Fruit fly (Drosophila melanogaster) whole organism, prepupa: ENCODE data around the gene CG43703.

Experiments used
- Blimp-1 ChIP-seq: fragments of 200-800 bp; sonication (Bioruptor generic); optimal IDR thresholded peaks from 3 replicates; lab custom pipeline; 2017; ENCODE audit warnings: missing biosample characterization, missing genetic modification characterization, mild to moderate bottlenecking, moderate library complexity, missing genetic modification reagents
- CG10631 ChIP-seq: fragments of 200-800 bp; sonication (Bioruptor generic); optimal IDR thresholded peaks from 2 replicates; lab custom pipeline; 2016; ENCODE audit warnings: missing biosample characterization, missing genetic modification characterization
- CG10669 ChIP-seq: fragments of 200-800 bp; sonication (Bioruptor generic); optimal IDR thresholded peaks from 3 replicates; lab custom pipeline; 2018; ENCODE audit warnings: missing biosample characterization, mild to moderate bottlenecking, missing genetic modification characterization, moderate library complexity
- CG11294 ChIP-seq: fragments of 200-800 bp; sonication (Bioruptor generic); IDR thresholded peaks from 2 replicates; pipeline ENCODE4 v1.3.6; 2022; ENCODE audit warnings: missing biosample characterization, missing genetic modification characterization
- CG11762 ChIP-seq: fragments of 200-800 bp; sonication (Bioruptor generic); optimal IDR thresholded peaks from 3 replicates; lab custom pipeline; 2016; ENCODE audit warnings: missing biosample characterization, missing genetic modification characterization; ENCODE audit not compliant: insufficient read depth
- CG1621 ChIP-seq: fragments of 200-800 bp; sonication (Bioruptor generic); optimal IDR thresholded peaks from 3 replicates; lab custom pipeline; 2018; ENCODE audit warnings: missing biosample characterization, mild to moderate bottlenecking, missing genetic modification characterization
- CG16779 ChIP-seq: fragments of 200-800 bp; sonication (Bioruptor generic); optimal IDR thresholded peaks from 3 replicates; lab custom pipeline; 2017; ENCODE audit warnings: missing biosample characterization, mild to moderate bottlenecking, missing genetic modification characterization
- CG3032 ChIP-seq: fragments of 200-800 bp; optimal IDR thresholded peaks from 2 replicates; lab custom pipeline; 2019; ENCODE audit warnings: missing biosample characterization, mild to moderate bottlenecking, missing genetic modification characterization, moderate library complexity
- CG31627 ChIP-seq: fragments of 200-800 bp; sonication (Bioruptor generic); optimal IDR thresholded peaks from 3 replicates; lab custom pipeline; 2016; ENCODE audit warnings: missing biosample characterization, missing genetic modification characterization
- CG32006 ChIP-seq: fragments of 200-800 bp; sonication (Bioruptor generic); optimal IDR thresholded peaks from 3 replicates; lab custom pipeline; 2017; ENCODE audit warnings: missing biosample characterization, mild to moderate bottlenecking, missing genetic modification characterization
- CG34406 ChIP-seq: fragments of 200-800 bp; sonication (Bioruptor generic); optimal IDR thresholded peaks from 3 replicates; lab custom pipeline; 2016; ENCODE audit warnings: missing biosample characterization, missing genetic modification characterization
- CG3919 ChIP-seq: fragments of 200-800 bp; sonication (Bioruptor generic); optimal IDR thresholded peaks from 3 replicates; lab custom pipeline; 2016; ENCODE audit warnings: missing biosample characterization, missing genetic modification characterization
- CG6163 ChIP-seq: fragments of 200-800 bp; sonication (Bioruptor generic); IDR thresholded peaks from 3 replicates; pipeline ENCODE4 v1.3.6; 2022; ENCODE audit warnings: missing biosample characterization, missing genetic modification characterization
- CG6276 ChIP-seq: fragments of 200-800 bp; sonication (Bioruptor generic); optimal IDR thresholded peaks from 2 replicates; lab custom pipeline; 2017; ENCODE audit warnings: missing biosample characterization, mild to moderate bottlenecking, missing genetic modification characterization
- CG6792 ChIP-seq: fragments of 200-800 bp; sonication (Bioruptor generic); optimal IDR thresholded peaks from 3 replicates; lab custom pipeline; 2016; ENCODE audit warnings: missing biosample characterization, missing genetic modification characterization
- CG6808 ChIP-seq: fragments of 200-800 bp; sonication (Bioruptor generic); optimal IDR thresholded peaks from 3 replicates; lab custom pipeline; 2017; ENCODE audit warnings: missing biosample characterization, missing genetic modification characterization, mild to moderate bottlenecking, moderate library complexity, missing genetic modification reagents
- CG6854 ChIP-seq: fragments of 200-800 bp; sonication (Bioruptor generic); optimal IDR thresholded peaks from 2 replicates; lab custom pipeline; 2017; ENCODE audit warnings: missing biosample characterization, mild to moderate bottlenecking, missing genetic modification characterization
- CG8319 ChIP-seq: fragments of 200-800 bp; sonication (Bioruptor generic); optimal IDR thresholded peaks from 3 replicates; lab custom pipeline; 2016; ENCODE audit warnings: missing biosample characterization, missing genetic modification characterization
- CG8632 ChIP-seq: fragments of 200-800 bp; sonication (Bioruptor generic); optimal IDR thresholded peaks from 3 replicates; lab custom pipeline; 2016; ENCODE audit warnings: missing biosample characterization, missing genetic modification characterization
- CG9139 ChIP-seq: fragments of 200-800 bp; sonication (Bioruptor generic); optimal IDR thresholded peaks from 3 replicates; lab custom pipeline; 2017; ENCODE audit warnings: missing biosample characterization, mild to moderate bottlenecking, missing genetic modification characterization
- Eip75B ChIP-seq: fragments of 200-800 bp; sonication (Bioruptor generic); optimal IDR thresholded peaks from 3 replicates; lab custom pipeline; 2016; ENCODE audit warnings: missing biosample characterization, missing genetic modification characterization
- Eip93F ChIP-seq: fragments of 200-800 bp; sonication (Bioruptor generic); optimal IDR thresholded peaks from 2 replicates; lab custom pipeline; 2016; ENCODE audit warnings: missing biosample characterization, mild to moderate bottlenecking, missing genetic modification characterization
- Ets21C ChIP-seq: fragments of 200-800 bp; sonication (Bioruptor generic); optimal IDR thresholded peaks from 3 replicates; lab custom pipeline; 2016; ENCODE audit warnings: missing biosample characterization, missing genetic modification characterization
- Ets96B ChIP-seq: fragments of 200-800 bp; optimal IDR thresholded peaks from 2 replicates; lab custom pipeline; 2019; ENCODE audit warnings: missing biosample characterization, mild to moderate bottlenecking, missing genetic modification characterization, moderate library complexity
- Gug ChIP-seq: fragments of 200-800 bp; sonication (Bioruptor generic); IDR thresholded peaks from 2 replicates; pipeline ENCODE4 v1.3.6; 2022; ENCODE audit warnings: missing biosample characterization, missing genetic modification characterization
- Hr38 ChIP-seq: sonication (Bioruptor generic); optimal IDR thresholded peaks from 2 replicates; lab custom pipeline; 2016; ENCODE audit warnings: missing biosample characterization, missing genetic modification characterization
- Hr39 ChIP-seq: fragments of 200-800 bp; sonication (Bioruptor generic); optimal IDR thresholded peaks from 2 replicates; lab custom pipeline; 2016; ENCODE audit warnings: missing biosample characterization, missing genetic modification characterization
- Hr4 ChIP-seq: fragments of 200-800 bp; sonication (Bioruptor generic); optimal IDR thresholded peaks from 3 replicates; lab custom pipeline; 2016; ENCODE audit warnings: missing biosample characterization, missing genetic modification characterization
- OdsH ChIP-seq: fragments of 200-800 bp; sonication (Bioruptor generic); optimal IDR thresholded peaks from 3 replicates; lab custom pipeline; 2016; ENCODE audit warnings: missing biosample characterization, missing genetic modification characterization
- Sox102F ChIP-seq: fragments of 200-800 bp; sonication (Bioruptor generic); optimal IDR thresholded peaks from 2 replicates; lab custom pipeline; 2016; ENCODE audit warnings: missing biosample characterization, mild to moderate bottlenecking, missing genetic modification characterization
- Sox15 ChIP-seq: fragments of 200-800 bp; sonication (Bioruptor generic); optimal IDR thresholded peaks from 3 replicates; lab custom pipeline; 2016; ENCODE audit warnings: missing biosample characterization, missing genetic modification characterization
- achi ChIP-seq: fragments of 200-800 bp; sonication (Bioruptor generic); optimal IDR thresholded peaks from 3 replicates; lab custom pipeline; 2016; ENCODE audit warnings: missing biosample characterization, missing genetic modification characterization
- acj6 ChIP-seq: fragments of 200-800 bp; sonication (Bioruptor generic); optimal IDR thresholded peaks from 3 replicates; lab custom pipeline; 2016; ENCODE audit warnings: missing biosample characterization, missing genetic modification characterization
- dsx ChIP-seq: fragments of 200-800 bp; optimal IDR thresholded peaks from 3 replicates; lab custom pipeline; 2019; ENCODE audit warnings: missing biosample characterization, mild to moderate bottlenecking, missing genetic modification characterization, moderate library complexity; ENCODE audit not compliant: poor library complexity, severe bottlenecking
- eg ChIP-seq: fragments of 200-800 bp; sonication (Bioruptor generic); IDR thresholded peaks from 3 replicates; pipeline ENCODE4 v1.3.6; 2022; ENCODE audit warnings: missing biosample characterization, missing genetic modification characterization
- fd59A ChIP-seq: fragments of 200-800 bp; sonication (Bioruptor generic); optimal IDR thresholded peaks from 2 replicates; lab custom pipeline; 2017; ENCODE audit warnings: missing biosample characterization, mild to moderate bottlenecking, missing genetic modification characterization, missing genetic modification reagents
- fkh ChIP-seq: fragments of 200-800 bp; sonication (Bioruptor generic); optimal IDR thresholded peaks from 3 replicates; lab custom pipeline; 2017; ENCODE audit warnings: missing biosample characterization, mild to moderate bottlenecking, missing genetic modification characterization, moderate library complexity
- lz ChIP-seq: fragments of 200-800 bp; sonication (Bioruptor generic); optimal IDR thresholded peaks from 3 replicates; lab custom pipeline; 2016; ENCODE audit warnings: missing biosample characterization, missing genetic modification characterization
- net ChIP-seq: fragments of 200-800 bp; sonication (Bioruptor generic); optimal IDR thresholded peaks from 3 replicates; lab custom pipeline; 2016; ENCODE audit warnings: missing biosample characterization, missing genetic modification characterization
- salr ChIP-seq, 2 experiments: fragments of 200-800 bp; sonication (Bioruptor generic); optimal IDR thresholded peaks; 3 replicates each; lab custom pipeline; 2016 to 2018; ENCODE audit warnings: missing biosample characterization in 2 of 2, missing genetic modification characterization in 2 of 2, mild to moderate bottlenecking in 1 of 2
- spab ChIP-seq: fragments of 200-800 bp; sonication (Bioruptor generic); optimal IDR thresholded peaks from 2 replicates; lab custom pipeline; 2017; ENCODE audit warnings: missing biosample characterization, mild to moderate bottlenecking, missing genetic modification characterization, missing genetic modification reagents
- ss ChIP-seq, 2 experiments: fragments of 200-800 bp; sonication (Bioruptor generic); optimal IDR thresholded peaks; 2 replicates in 1 of 2; 3 replicates in 1 of 2; lab custom pipeline; 2017 to 2018; ENCODE audit warnings: mild to moderate bottlenecking in 2 of 2, missing biosample characterization in 2 of 2, missing genetic modification characterization in 2 of 2, moderate library complexity in 1 of 2
- svp ChIP-seq: fragments of 200-800 bp; sonication (Bioruptor generic); peaks from one replicate; lab custom pipeline; 2016; ENCODE audit warnings: missing biosample characterization, missing genetic modification characterization

CG43703 gene

dm6 chr2L:3802818-3803456 is 37.6 kb downstream of the CG43703 start (continued):
- peak; percentile 34 for TF ChIP-seq CG8319 (GFP tag; lab: Kevin White, UChicago)
- peak; percentile 31 for TF ChIP-seq Sox102F (GFP tag; lab: Kevin White, UChicago)
- TF ChIP-seq spab (GFP tag; lab: Kevin White, UChicago), result no peak
- TF ChIP-seq Ets21C (GFP tag; lab: Kevin White, UChicago), result peak; percentile 19
- TF ChIP-seq Eip75B (GFP tag; lab: Kevin White, UChicago), result no peak
- peak; percentile 90 for TF ChIP-seq eg (GFP tag; lab: Robert Waterston, UW)
- peak; percentile 57 for TF ChIP-seq CG6276 (GFP tag; lab: Kevin White, UChicago)
- TF ChIP-seq svp (GFP tag; lab: Kevin White, UChicago), result no peak
- TF ChIP-seq Blimp-1 (GFP tag; lab: Kevin White, UChicago), result no peak
- peak; percentile 55 for TF ChIP-seq CG6808 (GFP tag; lab: Kevin White, UChicago)
- TF ChIP-seq CG3032 (tag; lab: Kevin White, UChicago), result peak; percentile 73
- TF ChIP-seq achi (GFP tag; lab: Kevin White, UChicago), result peak; percentile 66
- TF ChIP-seq CG10669 (GFP tag; lab: Kevin White, UChicago), result peak; percentile 8
- no peak for TF ChIP-seq Hr39 (GFP tag; lab: Kevin White, UChicago)
- TF ChIP-seq CG6163, result peak; percentile 90
- TF ChIP-seq Hr38, result no peak
- TF ChIP-seq dsx (GFP tag; lab: Kevin White, UChicago), result peak; percentile 53
- TF ChIP-seq Ets96B (tag; lab: Kevin White, UChicago), result peak; percentile 74

DNA sequence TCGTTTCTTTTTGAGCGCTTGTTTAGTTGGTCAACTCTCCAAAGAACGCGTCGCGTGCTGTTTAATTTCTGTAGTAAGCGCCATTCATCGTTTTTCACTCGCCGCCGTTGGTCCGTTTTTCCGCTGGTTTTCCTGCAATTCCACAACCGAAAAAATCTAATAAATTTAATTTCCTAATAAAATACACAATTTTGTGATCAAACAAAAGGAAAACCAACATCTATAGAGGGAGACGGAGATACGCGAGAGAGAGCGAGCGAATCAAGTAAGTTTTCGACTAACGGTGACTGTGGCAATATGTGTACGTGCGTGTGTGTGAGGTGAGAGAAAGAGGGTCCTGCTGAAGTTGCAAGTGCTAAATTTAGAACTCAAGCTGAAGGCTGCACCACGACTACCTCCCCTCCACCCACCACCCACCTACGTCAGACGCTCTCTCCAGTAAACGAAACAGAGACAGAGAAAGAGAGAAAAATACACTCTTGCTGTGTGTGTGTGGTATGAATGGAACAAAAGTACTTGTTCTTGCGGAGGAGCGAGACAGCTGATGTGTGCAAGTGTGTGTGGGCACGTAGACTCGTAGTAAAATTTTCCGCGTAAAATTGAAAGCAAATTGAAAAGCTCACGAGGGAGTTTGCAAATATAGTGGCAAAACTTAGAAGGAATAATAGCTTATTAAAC is 38.3 kb downstream of the CG43703 start, which contains the start of gene Reph:
TSS of gene Reph (plus strand) at position 80 of the 678 bp plus-strand sequence.
- TF ChIP-seq CG6163 (peak; percentile 22; the same call in 1 of the 3 replicates), CG6808 (GFP tag; lab: Kevin White, UChicago) (no peak), CG3919 (GFP tag; lab: Kevin White, UChicago) (no peak), Ets96B (tag; lab: Kevin White, UChicago) (no peak), CG31627 (GFP tag; lab: Kevin White, UChicago) (no peak), CG6854 (GFP tag; lab: Kevin White, UChicago) (peak; percentile 58), achi (GFP tag; lab: Kevin White, UChicago) (no peak), CG6792 (GFP tag; lab: Kevin White, UChicago) (peak; percentile 40), fd59A (GFP tag; lab: Kevin White, UChicago) (no peak), spab (GFP tag; lab: Kevin White, UChicago) (no peak), Hr38 (no peak), Ets21C (GFP tag; lab: Kevin White, UChicago) (no peak), CG9139 (peak; percentile 18), lz (GFP tag; lab: Kevin White, UChicago) (no peak), CG34406 (GFP tag; lab: Kevin White, UChicago) (peak; percentile 35), svp (GFP tag; lab: Kevin White, UChicago) (no peak), OdsH (no peak), CG8319 (GFP tag; lab: Kevin White, UChicago) (no peak), CG11762 (no peak), Hr4 (GFP tag; lab: Kevin White, UChicago) (no peak), Eip75B (GFP tag; lab: Kevin White, UChicago) (no peak), acj6 (GFP tag; lab: Kevin White, UChicago) (no peak), CG16779 (tag; lab: Kevin White, UChicago) (peak; percentile 61), net (GFP tag; lab: Kevin White, UChicago) (peak; percentile 38), Gug (GFP tag; lab: Robert Waterston, UW) (no peak), CG8632 (no peak), CG11294 (GFP tag; lab: Robert Waterston, UW) (no peak), CG10669 (GFP tag; lab: Kevin White, UChicago) (peak; percentile 15), CG6276 (GFP tag; lab: Kevin White, UChicago) (no peak), CG1621 (tag; lab: Kevin White, UChicago) (peak; percentile 24), Eip93F (no peak), Sox102F (GFP tag; lab: Kevin White, UChicago) (peak; percentile 24), Blimp-1 (GFP tag; lab: Kevin White, UChicago) (peak; percentile 31), eg (GFP tag; lab: Robert Waterston, UW) (0 out of 3 replicates have a peak, but pooled peaks have one; percentile 28), salr (GFP tag; optimal IDR thresholded peaks at IDR 0.05; lab: Kevin White, UChicago) (peak in 1 of 2 experiments; percentile 39), Hr39 (GFP tag; lab: Kevin White, UChicago) (no peak), CG32006 (GFP tag; lab: Kevin White, UChicago) (no peak), Sox15 (GFP tag; lab: Kevin White, UChicago) (no peak), CG3032 (tag; lab: Kevin White, UChicago) (no peak), fkh (peak; percentile 87), ss (GFP tag; optimal IDR thresholded peaks at IDR 0.05; lab: Kevin White, UChicago) (peak in 1 of 2 experiments; percentile 5), CG10631 (GFP tag; lab: Kevin White, UChicago) (no peak)
